Worm (Caenorhabditis elegans): ENCODE measurements around the gene math-41.
"Not testable (repeated sequence)": the region's sequence is repeated elsewhere in the genome, so short reads cannot be mapped to it uniquely, and the experiment has no call there.

Gene math-41

ce11 chrII:1824329-1824728 lies at the start of gene math-41:
TSS of gene math-41 (plus strand) at chrII:1824629.
- TF ChIP-seq flt-1 (GFP tag; IDR thresholded peaks at IDR 0.05); klf-2 (GFP tag; conservative IDR thresholded peaks at IDR 0.05); ref-1 (GFP tag; conservative IDR thresholded peaks at IDR 0.05): not testable (repeated sequence)

- TF ChIP-seq ztf-29 (GFP tag; IDR thresholded peaks at IDR 0.05); klf-2 (GFP tag; conservative IDR thresholded peaks at IDR 0.05); med-1 (GFP tag; optimal IDR thresholded peaks at IDR 0.05; ENCODE audit: insufficient read depth): not testable (repeated sequence)
Measured at ce11 chrII:1775234-1775633, 49.2 kb upstream of the math-41 start, which contains the start of gene F36H5.14. TSS of gene F36H5.14 (plus strand) at chrII:1775534.

ce11 chrII:1782474-1782873 lies 42.0 kb upstream of the math-41 start, which contains the start of gene math-4:
TSS of gene math-4 (minus strand) at chrII:1782574.
- TF ChIP-seq klf-2 (GFP tag; conservative IDR thresholded peaks at IDR 0.05) (no peak), flt-1 (GFP tag; IDR thresholded peaks at IDR 0.05) (no peak), T22C8.4 (GFP tag; IDR thresholded peaks at IDR 0.05) (no peak), ztf-29 (GFP tag; IDR thresholded peaks at IDR 0.05) (no peak), tab-1 (GFP tag; IDR thresholded peaks at IDR 0.05) (no peak), med-1 (GFP tag; optimal IDR thresholded peaks at IDR 0.05; ENCODE audit: insufficient read depth) (no peak), ref-1 (GFP tag; conservative IDR thresholded peaks at IDR 0.05) (no peak), ztf-23 (GFP tag; IDR thresholded peaks at IDR 0.05) (no peak), cog-1 (tag; optimal IDR thresholded peaks at IDR 0.05) (no peak)

- TF ChIP-seq T22C8.4 (GFP tag; IDR thresholded peaks at IDR 0.05) (no peak), med-1 (GFP tag; optimal IDR thresholded peaks at IDR 0.05; ENCODE audit: insufficient read depth) (no peak), ztf-23 (GFP tag; IDR thresholded peaks at IDR 0.05) (no peak), ztf-29 (GFP tag; IDR thresholded peaks at IDR 0.05) (no peak), klf-2 (GFP tag; conservative IDR thresholded peaks at IDR 0.05) (no peak), flt-1 (GFP tag; IDR thresholded peaks at IDR 0.05) (no peak), ref-1 (GFP tag; conservative IDR thresholded peaks at IDR 0.05) (no peak), cog-1 (tag; optimal IDR thresholded peaks at IDR 0.05) (no peak), tab-1 (GFP tag; IDR thresholded peaks at IDR 0.05) (no peak)
Measured at ce11 chrII:1784799-1785198, 39.6 kb upstream of the math-41 start, which contains the start of gene C08F1.11. TSS of gene C08F1.11 (minus strand) at chrII:1784899.

- no peak for TF ChIP-seq ref-1 (GFP tag; conservative IDR thresholded peaks at IDR 0.05)
Measured at ce11 chrII:1786209-1786608, 38.2 kb upstream of the math-41 start, which contains the start of gene C08F1.10. TSS of gene C08F1.10 (minus strand) at chrII:1786309.

ce11 chrII:1787208-1787607 lies 37.2 kb upstream of the math-41 start:
- no peak for TF ChIP-seq klf-2 (GFP tag; conservative IDR thresholded peaks at IDR 0.05)
- no peak for TF ChIP-seq flt-1 (GFP tag; IDR thresholded peaks at IDR 0.05)
- TF ChIP-seq med-1 (GFP tag; optimal IDR thresholded peaks at IDR 0.05; ENCODE audit: insufficient read depth) = no peak
- TF ChIP-seq ref-1 (GFP tag; conservative IDR thresholded peaks at IDR 0.05) = no peak
- TF ChIP-seq ztf-23 (GFP tag; IDR thresholded peaks at IDR 0.05) = no peak
- TF ChIP-seq cog-1 (tag; optimal IDR thresholded peaks at IDR 0.05) = no peak

- no peak for TF ChIP-seq ztf-29 (GFP tag; IDR thresholded peaks at IDR 0.05)
- no peak for TF ChIP-seq flt-1 (GFP tag; IDR thresholded peaks at IDR 0.05)
- no peak for TF ChIP-seq med-1 (GFP tag; optimal IDR thresholded peaks at IDR 0.05; ENCODE audit: insufficient read depth)
- TF ChIP-seq ztf-23 (GFP tag; IDR thresholded peaks at IDR 0.05) = no peak
- no peak for TF ChIP-seq tab-1 (GFP tag; IDR thresholded peaks at IDR 0.05)
- no peak for TF ChIP-seq ref-1 (GFP tag; conservative IDR thresholded peaks at IDR 0.05)
- no peak for TF ChIP-seq klf-2 (GFP tag; conservative IDR thresholded peaks at IDR 0.05)
- no peak for TF ChIP-seq T22C8.4 (GFP tag; IDR thresholded peaks at IDR 0.05)
- TF ChIP-seq cog-1 (tag; optimal IDR thresholded peaks at IDR 0.05) = no peak
Measured at ce11 chrII:1788087-1788486, 36.3 kb upstream of the math-41 start, which contains the start of the genes C08F1.6 and fbxb-13. TSS of gene C08F1.6 (minus strand) at chrII:1788187. TSS of gene fbxb-13 (plus strand) at chrII:1788277.

- TF ChIP-seq cog-1 (tag; optimal IDR thresholded peaks at IDR 0.05) (no peak), T22C8.4 (GFP tag; IDR thresholded peaks at IDR 0.05) (no peak), med-1 (GFP tag; optimal IDR thresholded peaks at IDR 0.05; ENCODE audit: insufficient read depth) (no peak)
Measured at ce11 chrII:1806358-1806757, 18.1 kb upstream of the math-41 start, which contains the start of gene C08F1.12. TSS of gene C08F1.12 (minus strand) at chrII:1806458.

- TF ChIP-seq cog-1 (tag; optimal IDR thresholded peaks at IDR 0.05) (no peak), ref-1 (GFP tag; conservative IDR thresholded peaks at IDR 0.05) (no peak), ztf-23 (GFP tag; IDR thresholded peaks at IDR 0.05) (no peak), T22C8.4 (GFP tag; IDR thresholded peaks at IDR 0.05) (no peak), ztf-29 (GFP tag; IDR thresholded peaks at IDR 0.05) (no peak), flt-1 (GFP tag; IDR thresholded peaks at IDR 0.05) (no peak), klf-2 (GFP tag; conservative IDR thresholded peaks at IDR 0.05) (no peak), med-1 (GFP tag; optimal IDR thresholded peaks at IDR 0.05; ENCODE audit: insufficient read depth) (no peak), tab-1 (GFP tag; IDR thresholded peaks at IDR 0.05) (no peak)
Measured at ce11 chrII:1808217-1808616, 16.2 kb upstream of the math-41 start, which contains the start of gene C08F1.8. TSS of gene C08F1.8 (minus strand) at chrII:1808317.

- TF ChIP-seq flt-1 (GFP tag; IDR thresholded peaks at IDR 0.05) (no peak), T22C8.4 (GFP tag; IDR thresholded peaks at IDR 0.05) (no peak)
Measured at ce11 chrII:1816053-1816452, 8.4 kb upstream of the math-41 start.

ce11 chrII:1818300-1818699 lies 6.1 kb upstream of the math-41 start, which contains the start of gene fbxb-10:
TSS of gene fbxb-10 (minus strand) at chrII:1818400.
- TF ChIP-seq ztf-29 (GFP tag; IDR thresholded peaks at IDR 0.05) = no peak
- no peak for TF ChIP-seq cog-1 (tag; optimal IDR thresholded peaks at IDR 0.05)
- no peak for TF ChIP-seq klf-2 (GFP tag; conservative IDR thresholded peaks at IDR 0.05)
- no peak for TF ChIP-seq ztf-23 (GFP tag; IDR thresholded peaks at IDR 0.05)
- no peak for TF ChIP-seq T22C8.4 (GFP tag; IDR thresholded peaks at IDR 0.05)
- no peak for TF ChIP-seq ref-1 (GFP tag; conservative IDR thresholded peaks at IDR 0.05)
- TF ChIP-seq tab-1 (GFP tag; IDR thresholded peaks at IDR 0.05) = no peak
- TF ChIP-seq med-1 (GFP tag; optimal IDR thresholded peaks at IDR 0.05; ENCODE audit: insufficient read depth) = no peak
- no peak for TF ChIP-seq flt-1 (GFP tag; IDR thresholded peaks at IDR 0.05)

Measured in whole organism, midembryonic.